Fruit fly (Drosophila melanogaster): ENCODE results near the gene CG12746.

The CG12746 gene

DNA sequence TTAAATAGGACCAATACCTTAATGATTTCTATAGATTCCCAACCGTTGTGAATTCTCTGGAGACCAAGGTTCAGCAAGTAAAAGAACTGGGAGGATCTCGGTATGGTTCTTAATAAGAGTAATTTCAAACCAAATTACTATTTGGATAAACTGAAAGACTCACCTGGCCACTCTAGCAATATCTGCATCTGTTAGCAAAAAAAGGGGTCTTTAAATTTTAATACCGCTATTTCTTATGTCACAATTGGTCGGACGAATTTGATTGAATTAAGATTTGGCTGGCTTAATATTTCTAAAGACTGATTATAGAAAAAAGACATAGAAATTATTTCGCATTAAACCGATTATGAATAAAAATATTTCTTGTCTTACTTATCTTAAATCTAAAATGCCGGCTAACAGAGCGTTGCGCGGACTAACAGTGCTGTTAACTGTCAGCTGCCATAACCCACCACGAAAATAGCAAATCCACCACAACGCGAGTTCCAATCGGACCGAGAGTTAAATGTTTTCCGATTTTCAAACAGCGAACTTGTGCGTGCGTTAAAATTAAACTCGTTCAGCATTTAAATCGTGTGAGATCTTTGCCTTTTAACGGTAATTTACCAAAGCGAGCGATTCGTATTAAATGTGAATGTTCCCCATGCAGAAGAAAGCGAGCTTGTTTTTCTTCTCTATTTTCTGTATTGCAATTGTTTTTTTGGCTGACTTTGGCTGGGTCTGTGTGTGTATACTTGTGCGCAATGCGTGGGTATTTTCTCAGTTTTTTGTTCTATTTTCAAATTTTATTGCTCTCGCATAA is 6.2 kb downstream of the CG12746 start, which contains the start of gene CRMP (continued):
- no peak for TF ChIP-seq Poxn (GFP tag; IDR thresholded peaks at IDR 0.05)
- TF ChIP-seq ash1 (GFP tag; optimal IDR thresholded peaks at IDR 0.05), result no peak
- TF ChIP-seq ham (GFP tag; IDR thresholded peaks at IDR 0.05), result no peak
- no peak for TF ChIP-seq Dad (GFP tag; optimal IDR thresholded peaks at IDR 0.05)
- TF ChIP-seq CG13123 (GFP tag; optimal IDR thresholded peaks at IDR 0.05), result no peak
- no peak for TF ChIP-seq CG1603 (tag; optimal IDR thresholded peaks at IDR 0.05)
- TF ChIP-seq chif (GFP tag; optimal IDR thresholded peaks at IDR 0.05), result no peak
- no peak for TF ChIP-seq gsb (GFP tag; IDR thresholded peaks at IDR 0.05)
- TF ChIP-seq Antp (GFP tag; optimal IDR thresholded peaks at IDR 0.05), result no peak
- TF ChIP-seq CG15601 (tag; optimal IDR thresholded peaks at IDR 0.05), result no peak
- no peak for TF ChIP-seq CG6654 (GFP tag; optimal IDR thresholded peaks at IDR 0.05)
- TF ChIP-seq Nf-YB (GFP tag; optimal IDR thresholded peaks at IDR 0.05), result no peak
- no peak for TF ChIP-seq CG10147 (GFP tag; optimal IDR thresholded peaks at IDR 0.05)
- TF ChIP-seq CG12155 (GFP tag; optimal IDR thresholded peaks at IDR 0.05), result no peak
- no peak for TF ChIP-seq CG11723 (GFP tag; optimal IDR thresholded peaks at IDR 0.05)
- TF ChIP-seq CG14710 (tag; optimal IDR thresholded peaks at IDR 0.05), result no peak
- no peak for TF ChIP-seq CG2129 (GFP tag; IDR thresholded peaks at IDR 0.05; ENCODE audit: partially characterized antibody)
- peak; percentile 24 for TF ChIP-seq CG33557 (GFP tag; optimal IDR thresholded peaks at IDR 0.05)
- no peak for TF ChIP-seq gce (GFP tag; IDR thresholded peaks at IDR 0.05)
- no peak for TF ChIP-seq mld (GFP tag; IDR thresholded peaks at IDR 0.05; ENCODE audit: partially characterized antibody)
- no peak for TF ChIP-seq danr (GFP tag; IDR thresholded peaks at IDR 0.05)
- TF ChIP-seq eyg (GFP tag; optimal IDR thresholded peaks at IDR 0.05), result no peak
- no peak for TF ChIP-seq MTF-1 (GFP tag; optimal IDR thresholded peaks at IDR 0.05; ENCODE audit: borderline replicate concordance)
- no peak for TF ChIP-seq CG14667 (GFP tag; IDR thresholded peaks at IDR 0.05)
- no peak for TF ChIP-seq CG8089 (GFP tag; optimal IDR thresholded peaks at IDR 0.05)
- no peak for TF ChIP-seq CG12104 (GFP tag; optimal IDR thresholded peaks at IDR 0.05)
- TF ChIP-seq dpn (GFP tag; optimal IDR thresholded peaks at IDR 0.05), result no peak
- TF ChIP-seq Mad (GFP tag; optimal IDR thresholded peaks at IDR 0.05), result no peak
- TF ChIP-seq oc (tag; optimal IDR thresholded peaks at IDR 0.05), result no peak
- TF ChIP-seq Hr3 (GFP tag; optimal IDR thresholded peaks at IDR 0.05), result no peak
- TF ChIP-seq Pdp1 (GFP tag; optimal IDR thresholded peaks at IDR 0.05), result peak in 1 of 2 experiments; percentile 61
- TF ChIP-seq pzg (GFP tag; optimal IDR thresholded peaks at IDR 0.05), result peak; percentile 8
- peak; percentile 38 for TF ChIP-seq CG15479 (GFP tag; optimal IDR thresholded peaks at IDR 0.05)
- no peak for TF ChIP-seq CG17186 (GFP tag; optimal IDR thresholded peaks at IDR 0.05)
- no peak for TF ChIP-seq Ets65A (GFP tag)
- no peak for TF ChIP-seq CG4328 (GFP tag; optimal IDR thresholded peaks at IDR 0.05)
- no peak for TF ChIP-seq Spps (tag; optimal IDR thresholded peaks at IDR 0.05)
- no peak for TF ChIP-seq CG10462 (GFP tag; optimal IDR thresholded peaks at IDR 0.05)
- no peak for TF ChIP-seq Optix (GFP tag; IDR thresholded peaks at IDR 0.05)
- TF ChIP-seq jigr1 (GFP tag; IDR thresholded peaks at IDR 0.05), result no peak
- TF ChIP-seq CG3281 (GFP tag; optimal IDR thresholded peaks at IDR 0.05), result no peak
- TF ChIP-seq CrebB (tag; optimal IDR thresholded peaks at IDR 0.05), result no peak
- TF ChIP-seq dimm (GFP tag; IDR thresholded peaks at IDR 0.05), result no peak
- no peak; the same call in 1 of the 2 replicates for TF ChIP-seq Scr (GFP tag; IDR thresholded peaks at IDR 0.05; ENCODE audit: partially characterized antibody)
- TF ChIP-seq ems (GFP tag; optimal IDR thresholded peaks at IDR 0.05), result no peak
- no peak for TF ChIP-seq ci (GFP tag; IDR thresholded peaks at IDR 0.05)
- TF ChIP-seq CG11093 (GFP tag; IDR thresholded peaks at IDR 0.05), result no peak
- no peak for TF ChIP-seq esg (GFP tag; conservative IDR thresholded peaks at IDR 0.05)
- TF ChIP-seq stwl (tag; optimal IDR thresholded peaks at IDR 0.05), result peak; percentile 99
- no peak for TF ChIP-seq Sin3A (optimal IDR thresholded peaks at IDR 0.05)

Data from whole organism, embryonic.